Fruit fly (Drosophila melanogaster): ENCODE measurements around the gene CG34426.

CG34426 gene

DNA sequence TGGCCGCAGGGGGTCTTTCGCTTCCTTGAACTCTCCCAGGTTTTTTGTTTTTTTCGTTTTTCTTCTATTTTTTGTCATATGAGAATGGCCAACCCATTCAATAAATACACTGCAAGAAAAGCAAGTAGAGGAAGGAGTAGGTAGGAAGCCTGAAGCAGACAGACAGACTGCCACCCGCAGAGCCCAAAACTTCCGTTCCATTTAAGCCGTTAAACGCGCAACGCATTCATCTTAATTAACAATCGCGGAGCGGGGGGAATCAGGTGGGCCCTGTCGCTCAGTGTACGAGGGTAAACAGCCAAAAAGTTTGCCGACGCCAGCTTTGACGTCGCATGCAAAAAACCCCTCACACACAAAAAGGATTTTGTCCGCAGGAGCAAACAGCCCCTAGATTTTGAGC lies 50.6 kb downstream of the CG34426 start (continued):
- TF ChIP-seq CG14441 (GFP tag; IDR thresholded peaks at IDR 0.05) (peak; percentile 74), CG13624 (GFP tag; optimal IDR thresholded peaks at IDR 0.05) (peak; percentile 15), Lpt (GFP tag; optimal IDR thresholded peaks at IDR 0.05) (no peak), sob (GFP tag; IDR thresholded peaks at IDR 0.05) (0 out of 2 replicates have a peak, but pooled peaks have one; percentile 18), mam (GFP tag; optimal IDR thresholded peaks at IDR 0.05) (peak; percentile 38), sisA (GFP tag; IDR thresholded peaks at IDR 0.05) (peak; percentile 55; the same call in 1 of the 2 replicates), Taf1 (GFP tag; IDR thresholded peaks at IDR 0.05) (0 out of 2 replicates have a peak, but pooled peaks have one; percentile 13), tap (tag; optimal IDR thresholded peaks at IDR 0.05) (no peak), CG8290 (GFP tag; optimal IDR thresholded peaks at IDR 0.05) (no peak), CG8290 (tag; optimal IDR thresholded peaks at IDR 0.05) (peak in 1 of 2 experiments; percentile 74), CG18599 (GFP tag; optimal IDR thresholded peaks at IDR 0.05) (peak; percentile 53), Gug (GFP tag; IDR thresholded peaks at IDR 0.05) (peak; percentile 61; the same call in 3 of the 4 replicates), Aef1 (GFP tag; IDR thresholded peaks at IDR 0.05) (peak; percentile 35), CG5245 (GFP tag; optimal IDR thresholded peaks at IDR 0.05) (peak; percentile 13), CG11695 (GFP tag; IDR thresholded peaks at IDR 0.05) (peak; percentile 33; the same call in 1 of the 3 replicates), ttk (GFP tag; IDR thresholded peaks at IDR 0.05) (peak; percentile 31; the same call in 1 of the 2 replicates), CG17328 (GFP tag; IDR thresholded peaks at IDR 0.05) (0 out of 2 replicates have a peak, but pooled peaks have one; percentile 15), toy (GFP tag; IDR thresholded peaks at IDR 0.05) (no peak), CG7786 (GFP tag; optimal IDR thresholded peaks at IDR 0.05) (peak; percentile 14), HLH3B (GFP tag; IDR thresholded peaks at IDR 0.05) (peak; percentile 41), CG32532 (GFP tag; IDR thresholded peaks at IDR 0.05) (peak; percentile 63), CG31441 (GFP tag; IDR thresholded peaks at IDR 0.05) (0 out of 2 replicates have a peak, but pooled peaks have one; percentile 31), CG11085 (GFP tag; IDR thresholded peaks at IDR 0.05) (peak; percentile 62), CG13775 (GFP tag; optimal IDR thresholded peaks at IDR 0.05) (no peak), crol (GFP tag; IDR thresholded peaks at IDR 0.05) (peak; percentile 30; the same call in 1 of the 2 replicates), CG13894 (tag; optimal IDR thresholded peaks at IDR 0.05) (no peak), CG17912 (GFP tag; optimal IDR thresholded peaks at IDR 0.05) (no peak), slbo (GFP tag; IDR thresholded peaks at IDR 0.05) (peak; percentile 82), row (GFP tag; IDR thresholded peaks at IDR 0.05) (peak; percentile 61), pb (GFP tag; optimal IDR thresholded peaks at IDR 0.05) (peak; percentile 1), her (GFP tag; optimal IDR thresholded peaks at IDR 0.05) (no peak), jumu (GFP tag; optimal IDR thresholded peaks at IDR 0.05) (peak; percentile 48), ind (GFP tag; optimal IDR thresholded peaks at IDR 0.05) (peak; percentile 29), hkb (optimal IDR thresholded peaks at IDR 0.05) (no peak), hkb (GFP tag; IDR thresholded peaks at IDR 0.05) (peak; percentile 66), CG15479 (GFP tag; optimal IDR thresholded peaks at IDR 0.05) (no peak), org-1 (GFP tag; optimal IDR thresholded peaks at IDR 0.05) (peak; percentile 4), CoRest (tag; optimal IDR thresholded peaks at IDR 0.05) (peak; percentile 12), tgo (GFP tag; IDR thresholded peaks at IDR 0.05) (peak; percentile 43; the same call in 2 of the 3 replicates), Hr51 (GFP tag; optimal IDR thresholded peaks at IDR 0.05) (peak in 1 of 2 experiments; percentile 32), Ada2b (GFP tag; IDR thresholded peaks at IDR 0.05) (peak; percentile 63), CG12942 (GFP tag; optimal IDR thresholded peaks at IDR 0.05) (peak; percentile 11), sim (GFP tag; IDR thresholded peaks at IDR 0.05) (0 out of 2 replicates have a peak, but pooled peaks have one; percentile 10), CG9437 (GFP tag; optimal IDR thresholded peaks at IDR 0.05) (no peak), Xrp1 (GFP tag; IDR thresholded peaks at IDR 0.05) (peak; percentile 65), ATbp (GFP tag; optimal IDR thresholded peaks at IDR 0.05) (peak; percentile 4), CG2712 (tag; optimal IDR thresholded peaks at IDR 0.05) (peak; percentile 16), pho (GFP tag; optimal IDR thresholded peaks at IDR 0.05) (peak; percentile 38), bsh (GFP tag; optimal IDR thresholded peaks at IDR 0.05) (peak in 1 of 2 experiments; percentile 2), twi (tag; optimal IDR thresholded peaks at IDR 0.05) (no peak), H2.0 (GFP tag; IDR thresholded peaks at IDR 0.05) (peak; percentile 47; the same call in 1 of the 2 replicates), CG2199 (GFP tag; IDR thresholded peaks at IDR 0.05) (0 out of 3 replicates have a peak, but pooled peaks have one; percentile 9)

Data from whole organism, embryonic.